Worm (Caenorhabditis elegans) whole organism, young adult: ENCODE data around the gene smf-2.

Source experiments
- D2030.7 ChIP-seq: fragments of 200-800 bp; sonication (Bioruptor generic); IDR thresholded peaks from 2 replicates; pipeline ENCODE4 v1.3.6; 2022; ENCODE audit warnings: missing genetic modification reagents, missing genetic modification characterization, missing compliant biosample characterization
- F10E7.11 ChIP-seq: sonication (generic microtip); optimal IDR thresholded peaks from 2 replicates; lab custom pipeline; 2017; ENCODE audit warnings: mild to moderate bottlenecking, missing genetic modification characterization, moderate library complexity, missing compliant biosample characterization
- K11D2.4 ChIP-seq: fragments of 200-800 bp; sonication (Bioruptor generic); IDR thresholded peaks from 2 replicates; pipeline ENCODE4 v1.3.6; 2022; ENCODE audit warnings: missing genetic modification reagents, missing genetic modification characterization, missing compliant biosample characterization
- K12H6.12 ChIP-seq: fragments of 200-800 bp; sonication (Bioruptor generic); optimal IDR thresholded peaks from 2 replicates; lab custom pipeline; 2018; ENCODE audit warnings: mild to moderate bottlenecking, missing genetic modification characterization, missing compliant biosample characterization
- T07F8.4 ChIP-seq: sonication (generic microtip); optimal IDR thresholded peaks from 2 replicates; lab custom pipeline; 2016; ENCODE audit warnings: mild to moderate bottlenecking, missing genetic modification characterization, moderate library complexity, missing compliant biosample characterization
- Y53G8AR.9 ChIP-seq: fragments of 200-800 bp; sonication (Bioruptor generic); conservative IDR thresholded peaks from 2 replicates; pipeline ENCODE4 v1.3.6; 2022; ENCODE audit warnings: missing genetic modification reagents, missing genetic modification characterization, missing compliant biosample characterization
- Y95B8A.8 ChIP-seq: fragments of 200-800 bp; sonication (Bioruptor generic); IDR thresholded peaks from 2 replicates; pipeline ENCODE4 v1.3.6; 2022; ENCODE audit warnings: missing genetic modification reagents, missing genetic modification characterization, missing compliant biosample characterization
- ama-1 ChIP-seq, 3 experiments: fragments of 150-350 bp in 1 of 3; sonication (generic microtip) in 2 of 3; optimal IDR thresholded peaks; 2 replicates each; lab custom pipeline; 2014 to 2018; ENCODE audit warnings: missing biosample characterization in 2 of 3, missing genetic modification characterization in 2 of 3, missing genetic modification reagents in 2 of 3
- atf-7 ChIP-seq: sonication (generic microtip); optimal IDR thresholded peaks from 2 replicates; lab custom pipeline; 2017; ENCODE audit warnings: mild to moderate bottlenecking, missing genetic modification characterization, missing compliant biosample characterization
- athp-1 ChIP-seq: sonication (generic microtip); optimal IDR thresholded peaks from 2 replicates; lab custom pipeline; 2017; ENCODE audit warnings: mild to moderate bottlenecking, missing genetic modification characterization, missing compliant biosample characterization
- attf-6 ChIP-seq: fragments of 200-800 bp; sonication (Bioruptor generic); IDR thresholded peaks from 2 replicates; pipeline ENCODE4 v1.3.6; 2022; ENCODE audit warnings: missing genetic modification reagents, missing genetic modification characterization, missing compliant biosample characterization
- cebp-2 ChIP-seq: fragments of 200-800 bp; sonication (Bioruptor generic); IDR thresholded peaks from 2 replicates; pipeline ENCODE4 v1.3.6; 2022; ENCODE audit warnings: missing genetic modification characterization, missing compliant biosample characterization
- ceh-100 ChIP-seq: fragments of 200-800 bp; sonication (Bioruptor generic); IDR thresholded peaks from 2 replicates; pipeline ENCODE4 v1.3.6; 2022; ENCODE audit warnings: missing genetic modification reagents, missing genetic modification characterization, missing compliant biosample characterization
- ceh-40 ChIP-seq: fragments of 200-800 bp; sonication (Bioruptor generic); IDR thresholded peaks from 2 replicates; pipeline ENCODE4 v1.3.6; 2022; ENCODE audit warnings: missing genetic modification characterization, missing compliant biosample characterization
- ceh-79 ChIP-seq: sonication (generic microtip); optimal IDR thresholded peaks from 2 replicates; lab custom pipeline; 2017; ENCODE audit warnings: mild to moderate bottlenecking, missing genetic modification characterization, missing compliant biosample characterization
- chd-7 ChIP-seq: sonication (generic microtip); optimal IDR thresholded peaks from 2 replicates; lab custom pipeline; 2016; ENCODE audit warnings: mild to moderate bottlenecking, missing genetic modification characterization, moderate library complexity, missing compliant biosample characterization
- dpff-1 ChIP-seq: sonication (generic microtip); optimal IDR thresholded peaks from 2 replicates; lab custom pipeline; 2017; ENCODE audit warnings: mild to moderate bottlenecking, missing genetic modification characterization, missing compliant biosample characterization
- egl-18 ChIP-seq: fragments of 200-800 bp; sonication (Bioruptor generic); IDR thresholded peaks from 2 replicates; pipeline ENCODE4 v1.3.6; 2022; ENCODE audit warnings: missing genetic modification reagents, missing genetic modification characterization, missing compliant biosample characterization
- fkh-3 ChIP-seq: sonication (generic microtip); optimal IDR thresholded peaks from 2 replicates; lab custom pipeline; 2016; ENCODE audit warnings: mild to moderate bottlenecking, missing genetic modification characterization, missing compliant biosample characterization
- hlh-26 ChIP-seq: fragments of 200-800 bp; sonication (Bioruptor generic); conservative IDR thresholded peaks from 2 replicates; pipeline ENCODE4 v1.3.6; 2022; ENCODE audit warnings: missing genetic modification reagents, missing genetic modification characterization, missing compliant biosample characterization
- hmg-1.2 ChIP-seq: fragments of 200-800 bp; sonication (Bioruptor generic); IDR thresholded peaks from 2 replicates; pipeline ENCODE4 v1.3.6; 2022; ENCODE audit warnings: missing genetic modification reagents, missing genetic modification characterization, missing compliant biosample characterization
- hsf-1 ChIP-seq: fragments of 200-800 bp; sonication (Bioruptor generic); IDR thresholded peaks from 2 replicates; pipeline ENCODE4 v1.3.6; 2022; ENCODE audit warnings: missing genetic modification reagents, missing genetic modification characterization, missing compliant biosample characterization
- lin-54 ChIP-seq: fragments of 200-800 bp; sonication (Bioruptor generic); optimal IDR thresholded peaks from 2 replicates; lab custom pipeline; 2018; ENCODE audit warnings: mild to moderate bottlenecking, missing genetic modification characterization, missing compliant biosample characterization
- lsy-27 ChIP-seq: sonication (generic microtip); optimal IDR thresholded peaks from 2 replicates; lab custom pipeline; 2017; ENCODE audit warnings: missing genetic modification characterization, mild to moderate bottlenecking, missing compliant biosample characterization, antibody characterized with exemption, missing genotype, borderline replicate concordance; ENCODE audit not compliant: insufficient read depth
- madf-3 ChIP-seq: fragments of 200-800 bp; sonication (Bioruptor generic); IDR thresholded peaks from 2 replicates; pipeline ENCODE4 v1.3.6; 2022; ENCODE audit warnings: missing genetic modification reagents, missing genetic modification characterization, missing compliant biosample characterization
- mel-28 ChIP-seq: sonication (generic microtip); optimal IDR thresholded peaks from 2 replicates; lab custom pipeline; 2016; ENCODE audit warnings: borderline replicate concordance, mild to moderate bottlenecking, missing genetic modification characterization, missing compliant biosample characterization
- nfya-1 ChIP-seq: sonication (generic microtip); optimal IDR thresholded peaks from 2 replicates; lab custom pipeline; 2017; ENCODE audit warnings: antibody characterized with exemption, missing compliant biosample characterization, missing genetic modification characterization, borderline replicate concordance; ENCODE audit not compliant: insufficient read depth
- nfya-2 ChIP-seq: fragments of 200-800 bp; sonication (Bioruptor generic); IDR thresholded peaks from 2 replicates; pipeline ENCODE4 v1.3.6; 2022; ENCODE audit warnings: missing genetic modification reagents, missing genetic modification characterization, missing compliant biosample characterization
- nhr-120 ChIP-seq: fragments of 200-800 bp; sonication (Bioruptor generic); IDR thresholded peaks from 2 replicates; pipeline ENCODE4 v1.3.6; 2022; ENCODE audit warnings: missing genetic modification characterization, missing compliant biosample characterization
- nhr-90 ChIP-seq: sonication (generic microtip); optimal IDR thresholded peaks from 2 replicates; lab custom pipeline; 2016; ENCODE audit warnings: missing genotype, mild to moderate bottlenecking, missing genetic modification characterization, missing compliant biosample characterization
- pbrm-1 ChIP-seq: fragments of 200-800 bp; sonication (Bioruptor generic); IDR thresholded peaks from 2 replicates; pipeline ENCODE4 v1.3.6; 2022; ENCODE audit warnings: missing genetic modification reagents, missing genetic modification characterization, missing compliant biosample characterization
- rcor-1 ChIP-seq: fragments of 200-800 bp; sonication (Bioruptor generic); IDR thresholded peaks from 2 replicates; pipeline ENCODE4 v1.3.6; 2022; ENCODE audit warnings: missing genetic modification reagents, missing genetic modification characterization, missing compliant biosample characterization
- rec-8 ChIP-seq, 2 experiments: sonication (generic microtip); optimal IDR thresholded peaks; 2 replicates each; lab custom pipeline; 2016; ENCODE audit warnings: mild to moderate bottlenecking in 2 of 2, missing genetic modification characterization in 2 of 2, missing genetic modification reagents in 2 of 2, missing genotype in 2 of 2, missing biosample characterization in 1 of 2, missing compliant biosample characterization in 1 of 2, moderate library complexity in 1 of 2
- rpc-1 ChIP-seq, 2 experiments: fragments of 150-350 bp in 1 of 2; sonication (generic microtip) in 1 of 2; optimal IDR thresholded peaks; 2 replicates each; lab custom pipeline; 2014 to 2018; ENCODE audit warnings: missing biosample characterization in 1 of 2, missing genetic modification characterization in 1 of 2, missing genetic modification reagents in 1 of 2, missing genotype in 1 of 2
- snpc-4 ChIP-seq, 5 experiments: fragments of 150-350 bp in 1 of 5; sonication (generic microtip) in 4 of 5; optimal IDR thresholded peaks; 2 replicates each; lab custom pipeline; 2014 to 2018; ENCODE audit warnings: missing genetic modification characterization in 5 of 5, missing biosample characterization in 3 of 5, antibody characterized with exemption in 2 of 5, mild to moderate bottlenecking in 2 of 5, missing compliant biosample characterization in 2 of 5, missing genotype in 2 of 5, moderate library complexity in 2 of 5, missing genetic modification reagents in 1 of 5
- sptf-2 ChIP-seq: fragments of 200-800 bp; sonication (Bioruptor generic); optimal IDR thresholded peaks from 2 replicates; lab custom pipeline; 2018; ENCODE audit warnings: mild to moderate bottlenecking, missing genetic modification characterization, missing compliant biosample characterization
- tbp1 ChIP-seq: fragments of 200-800 bp; sonication (Bioruptor generic); optimal IDR thresholded peaks from 2 replicates; lab custom pipeline; 2018; ENCODE audit warnings: mild to moderate bottlenecking, missing genetic modification characterization, missing compliant biosample characterization
- unc-130 ChIP-seq: sonication (generic microtip); optimal IDR thresholded peaks from 2 replicates; lab custom pipeline; 2016; ENCODE audit warnings: missing genetic modification reagents, missing genetic modification characterization, missing compliant biosample characterization
- xnd-1 ChIP-seq: sonication (generic microtip); optimal IDR thresholded peaks from 2 replicates; lab custom pipeline; 2016; ENCODE audit warnings: missing genotype, missing genetic modification reagents, missing genetic modification characterization, missing compliant biosample characterization
- zfh-2 ChIP-seq: fragments of 200-800 bp; sonication (Bioruptor generic); conservative IDR thresholded peaks from 2 replicates; pipeline ENCODE4 v1.3.6; 2022; ENCODE audit warnings: missing genetic modification reagents, missing genetic modification characterization, missing compliant biosample characterization
- zim-3 ChIP-seq: sonication (generic microtip); optimal IDR thresholded peaks from 2 replicates; lab custom pipeline; 2017; ENCODE audit warnings: mild to moderate bottlenecking, missing genetic modification characterization, moderate library complexity, missing compliant biosample characterization
- ztf-3 ChIP-seq: fragments of 200-800 bp; sonication (Bioruptor generic); optimal IDR thresholded peaks from 2 replicates; lab custom pipeline; 2018; ENCODE audit warnings: mild to moderate bottlenecking, missing genetic modification characterization, missing compliant biosample characterization
- ztf-6 ChIP-seq: fragments of 200-800 bp; sonication (Bioruptor generic); IDR thresholded peaks from 2 replicates; pipeline ENCODE4 v1.3.6; 2022; ENCODE audit warnings: missing genetic modification reagents, missing genetic modification characterization, missing compliant biosample characterization

The smf-2 gene

DNA sequence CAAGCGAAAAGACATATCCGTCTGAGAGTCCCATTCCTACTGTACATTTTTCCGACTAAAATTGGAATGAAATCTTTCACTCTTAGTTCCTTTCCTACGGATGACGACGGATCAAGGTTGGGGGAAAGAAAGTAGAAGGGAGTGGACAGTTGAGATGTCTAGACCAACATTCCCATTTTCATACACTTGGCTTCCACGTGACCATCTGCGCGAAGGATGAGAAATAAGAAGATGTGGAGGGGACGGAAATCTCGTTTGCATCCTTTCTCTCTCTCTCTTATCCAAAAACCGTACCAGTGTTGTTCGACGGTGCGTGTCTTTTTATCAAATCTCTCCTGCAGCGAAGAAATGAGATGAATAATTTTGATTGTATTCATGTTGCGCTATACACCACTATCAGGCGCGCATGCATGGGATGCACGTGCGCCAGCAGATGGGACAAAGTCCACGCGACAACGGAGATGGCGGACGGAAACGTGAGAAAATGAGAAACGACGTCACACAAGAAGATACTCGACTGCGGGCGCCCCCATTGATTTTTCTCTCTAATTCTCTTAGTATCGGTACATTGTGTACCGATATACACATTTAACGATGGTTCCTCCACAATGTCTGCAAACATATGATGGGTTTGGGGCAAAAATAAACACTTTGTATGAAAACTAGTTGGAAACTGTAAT is 19.0 kb upstream of the smf-2 start (continued):
- TF ChIP-seq egl-18 (GFP tag; lab: Robert Waterston, UW): no peak
- TF ChIP-seq nfya-1 (tag; lab: Kevin White, UChicago): no peak
- TF ChIP-seq rec-8 (tag; optimal IDR thresholded peaks at IDR 0.05; lab: Kevin White, UChicago): no peak
- peak; percentile 96 for TF ChIP-seq atf-7 (tag; lab: Kevin White, UChicago)
- no peak for TF ChIP-seq madf-3
- TF ChIP-seq ztf-3 (GFP tag; lab: Kevin White, UChicago): peak; percentile 20
- TF ChIP-seq T07F8.4 (tag; lab: Kevin White, UChicago): no peak
- TF ChIP-seq lsy-27: no peak
- TF ChIP-seq rcor-1 (GFP tag; lab: Robert Waterston, UW): 0 out of 2 replicates have a peak, but pooled peaks have one; percentile 21
- no peak for TF ChIP-seq dpff-1 (tag; lab: Kevin White, UChicago)
- peak; percentile 25 for TF ChIP-seq lin-54 (GFP tag; lab: Kevin White, UChicago)
- 0 out of 2 replicates have a peak, but pooled peaks have one; percentile 36 for TF ChIP-seq Y95B8A.8
- peak; percentile 63 for TF ChIP-seq K12H6.12 (tag; lab: Kevin White, UChicago)
- peak; percentile 33 for TF ChIP-seq nhr-90 (tag; lab: Kevin White, UChicago)
- TF ChIP-seq K11D2.4 (GFP tag; lab: Robert Waterston, UW): peak; percentile 90; the same call in 1 of the 2 replicates
- no peak for TF ChIP-seq fkh-3
- no peak for TF ChIP-seq nhr-120 (GFP tag; lab: Robert Waterston, UW)
- TF ChIP-seq F10E7.11 (tag; lab: Kevin White, UChicago): peak; percentile 42
- no peak for TF ChIP-seq ztf-6 (GFP tag; lab: Robert Waterston, UW)
- TF ChIP-seq ceh-100 (GFP tag; lab: Robert Waterston, UW): no peak
- TF ChIP-seq nfya-2 (GFP tag; lab: Robert Waterston, UW): no peak
- TF ChIP-seq tbp1 (GFP tag; lab: Kevin White, UChicago): peak; percentile 57
- TF ChIP-seq ceh-40 (GFP tag; lab: Robert Waterston, UW): no peak
- TF ChIP-seq ceh-79 (tag; lab: Kevin White, UChicago): no peak
- no peak for TF ChIP-seq cebp-2 (GFP tag; lab: Robert Waterston, UW)
- TF ChIP-seq pbrm-1 (GFP tag; lab: Robert Waterston, UW): no peak
- peak; percentile 92 for TF ChIP-seq chd-7
- TF ChIP-seq zfh-2: peak; percentile 76; the same call in 1 of the 2 replicates
- TF ChIP-seq Y53G8AR.9 (GFP tag; lab: Robert Waterston, UW): no peak
- no peak for TF ChIP-seq rpc-1 (optimal IDR thresholded peaks at IDR 0.05; lab: Kevin White, UChicago)
- TF ChIP-seq rpc-1 (tag; optimal IDR thresholded peaks at IDR 0.05; lab: Kevin White, UChicago): no peak
- TF ChIP-seq attf-6 (GFP tag; lab: Robert Waterston, UW): no peak
- TF ChIP-seq hmg-1.2: peak; percentile 57
- TF ChIP-seq mel-28: no peak
- no peak for TF ChIP-seq zim-3 (tag; lab: Kevin White, UChicago)
- peak; percentile 11 for TF ChIP-seq ama-1 (optimal IDR thresholded peaks at IDR 0.05; lab: Kevin White, UChicago)
- no peak for TF ChIP-seq ama-1 (GFP tag; optimal IDR thresholded peaks at IDR 0.05; lab: Kevin White, UChicago)
- no peak for TF ChIP-seq snpc-4 (GFP tag; optimal IDR thresholded peaks at IDR 0.05; lab: Kevin White, UChicago)
- TF ChIP-seq snpc-4 (tag; optimal IDR thresholded peaks at IDR 0.05; lab: Kevin White, UChicago): peak in 3 of 4 experiments; percentile 37 to 47 (median 38)
- no peak for TF ChIP-seq xnd-1 (tag; lab: Kevin White, UChicago)
- no peak for TF ChIP-seq athp-1 (tag; lab: Kevin White, UChicago)
- 0 out of 2 replicates have a peak, but pooled peaks have one; percentile 45 for TF ChIP-seq hsf-1 (GFP tag; lab: Robert Waterston, UW)
- TF ChIP-seq unc-130 (GFP tag; lab: Kevin White, UChicago): no peak
- TF ChIP-seq D2030.7 (GFP tag; lab: Robert Waterston, UW): no peak
- TF ChIP-seq sptf-2 (GFP tag; lab: Kevin White, UChicago): no peak
- TF ChIP-seq hlh-26 (GFP tag; lab: Robert Waterston, UW): no peak
